Worm (Caenorhabditis elegans) whole organism, L4 larva: Measurements from ENCODE around the gene dyc-1.
A peak's percentile ranks its signal among the peaks of the same experiment; 100 is the strongest.

Source experiments
- F44E2.7 ChIP-seq: fragments of 200-800 bp; sonication (Bioruptor generic); IDR thresholded peaks from 2 replicates; pipeline ENCODE4 v2.1.2; 2022; ENCODE audit warnings: missing genetic modification characterization, missing compliant biosample characterization
- R02D3.7 ChIP-seq: fragments of 150-350 bp; sonication (generic microtip); optimal IDR thresholded peaks from 3 replicates; lab custom pipeline; 2014; ENCODE audit warnings: missing biosample characterization, missing genetic modification characterization
- T20F7.1 ChIP-seq: fragments of 200-800 bp; sonication (Bioruptor generic); optimal IDR thresholded peaks from 2 replicates; lab custom pipeline; 2018; ENCODE audit warnings: mild to moderate bottlenecking, missing genetic modification characterization, missing compliant biosample characterization
- Y105C5A.15 ChIP-seq: fragments of 200-800 bp; sonication (Bioruptor generic); IDR thresholded peaks from 2 replicates; pipeline ENCODE4 v1.3.6; 2022; ENCODE audit warnings: missing genetic modification characterization, missing compliant biosample characterization
- Y5F2A.4 ChIP-seq: fragments of 200-800 bp; sonication (Bioruptor generic); optimal IDR thresholded peaks from 2 replicates; lab custom pipeline; 2018; ENCODE audit warnings: mild to moderate bottlenecking, missing genetic modification characterization, missing compliant biosample characterization
- Y75B8A.6 ChIP-seq: fragments of 200-800 bp; sonication (Bioruptor generic); IDR thresholded peaks from 2 replicates; pipeline ENCODE4 v1.3.6; 2022; ENCODE audit warnings: missing genetic modification reagents, missing genetic modification characterization, missing compliant biosample characterization
- aha-1 ChIP-seq: fragments of 150-350 bp; peaks from one replicate; lab custom pipeline; 2014; ENCODE audit warnings: missing biosample characterization, missing genetic modification characterization
- aly-2 ChIP-seq: sonication (generic microtip); optimal IDR thresholded peaks from 2 replicates; lab custom pipeline; 2018; ENCODE audit warnings: missing biosample characterization, missing genetic modification characterization
- ceh-20 ChIP-seq: fragments of 200-800 bp; sonication (Bioruptor generic); IDR thresholded peaks from 2 replicates; pipeline ENCODE4 v1.3.6; 2022; ENCODE audit warnings: missing genetic modification reagents, missing genetic modification characterization, missing compliant biosample characterization
- ceh-28 ChIP-seq: fragments of 150-350 bp; optimal IDR thresholded peaks from 2 replicates; lab custom pipeline; 2014; ENCODE audit warnings: missing biosample characterization, missing genetic modification reagents, missing genetic modification characterization
- ceh-32 ChIP-seq: sonication (generic microtip); optimal IDR thresholded peaks from 2 replicates; lab custom pipeline; 2016; ENCODE audit warnings: mild to moderate bottlenecking, missing genetic modification characterization, missing compliant biosample characterization; ENCODE audit not compliant: poor library complexity
- ceh-62 ChIP-seq: sonication (generic microtip); optimal IDR thresholded peaks from 2 replicates; lab custom pipeline; 2017; ENCODE audit warnings: missing biosample characterization, missing genetic modification characterization
- ceh-82 ChIP-seq: sonication (generic microtip); optimal IDR thresholded peaks from 2 replicates; lab custom pipeline; 2017; ENCODE audit warnings: missing biosample characterization, missing genetic modification characterization
- cey-2 ChIP-seq: sonication (generic microtip); optimal IDR thresholded peaks from 3 replicates; lab custom pipeline; 2017; ENCODE audit warnings: missing genetic modification characterization, mild to moderate bottlenecking, missing compliant biosample characterization, antibody characterized with exemption, borderline replicate concordance; ENCODE audit not compliant: insufficient read depth
- ctbp-1 ChIP-seq: fragments of 200-800 bp; sonication (Bioruptor generic); IDR thresholded peaks from 2 replicates; pipeline ENCODE4 v1.3.6; 2022; ENCODE audit warnings: missing genetic modification reagents, missing genetic modification characterization, missing compliant biosample characterization
- daf-12 ChIP-seq: fragments of 150-350 bp; optimal IDR thresholded peaks from 2 replicates; lab custom pipeline; 2014; ENCODE audit warnings: missing biosample characterization, missing genetic modification reagents, missing genetic modification characterization
- daf-16 ChIP-seq, 3 experiments: sonication (generic microtip); optimal IDR thresholded peaks; 2 replicates each; lab custom pipeline; 2016 to 2017; ENCODE audit warnings: missing genetic modification characterization in 3 of 3, missing genetic modification reagents in 3 of 3, mild to moderate bottlenecking in 2 of 3, missing compliant biosample characterization in 2 of 3, missing biosample characterization in 1 of 3, moderate library complexity in 1 of 3
- dmd-8 ChIP-seq: fragments of 200-800 bp; sonication (Bioruptor generic); IDR thresholded peaks from 2 replicates; pipeline ENCODE4 v1.3.6; 2022; ENCODE audit warnings: missing genetic modification characterization, missing compliant biosample characterization
- dve-1 ChIP-seq: sonication (generic microtip); optimal IDR thresholded peaks from 2 replicates; lab custom pipeline; 2017; ENCODE audit warnings: antibody characterized with exemption, mild to moderate bottlenecking, missing genetic modification characterization, missing compliant biosample characterization; ENCODE audit not compliant: insufficient read depth
- fkh-10 ChIP-seq: fragments of 150-350 bp; optimal IDR thresholded peaks from 2 replicates; lab custom pipeline; 2014; ENCODE audit warnings: missing biosample characterization, missing genetic modification reagents, missing genetic modification characterization
- hif-1 ChIP-seq, 2 experiments: sonication (generic microtip); optimal IDR thresholded peaks; 2 replicates each; lab custom pipeline; 2016 to 2017; ENCODE audit warnings: missing compliant biosample characterization in 2 of 2, missing genetic modification characterization in 2 of 2, missing genetic modification reagents in 2 of 2, missing genotype in 2 of 2, mild to moderate bottlenecking in 1 of 2
- hmg-1.1 ChIP-seq: fragments of 200-800 bp; sonication (Bioruptor generic); IDR thresholded peaks from 2 replicates; pipeline ENCODE4 v1.3.6; 2022; ENCODE audit warnings: missing genetic modification reagents, missing genetic modification characterization, missing compliant biosample characterization
- lim-7 ChIP-seq: fragments of 200-800 bp; sonication (Bioruptor generic); IDR thresholded peaks from 2 replicates; pipeline ENCODE4 v1.3.6; 2022; ENCODE audit warnings: missing genetic modification characterization, missing compliant biosample characterization
- lin-1 ChIP-seq: fragments of 200-800 bp; sonication (Bioruptor generic); IDR thresholded peaks from 2 replicates; pipeline ENCODE4 v1.3.6; 2022; ENCODE audit warnings: missing genetic modification reagents, missing genetic modification characterization, missing compliant biosample characterization
- lin-15B ChIP-seq: fragments of 150-350 bp; sonication (generic microtip); optimal IDR thresholded peaks from 3 replicates; lab custom pipeline; 2014; ENCODE audit warnings: missing biosample characterization, missing genetic modification characterization
- lir-3 ChIP-seq: sonication (generic microtip); optimal IDR thresholded peaks from 2 replicates; lab custom pipeline; 2016; ENCODE audit warnings: mild to moderate bottlenecking, missing genetic modification characterization, missing compliant biosample characterization
- lsy-2 ChIP-seq, 2 experiments: fragments of 150-350 bp in 1 of 2; sonication (generic microtip) in 1 of 2; optimal IDR thresholded peaks; 2 replicates each; lab custom pipeline; 2014 to 2017; ENCODE audit warnings: missing biosample characterization in 2 of 2, missing genetic modification characterization in 2 of 2
- madf-5 ChIP-seq, 2 experiments: fragments of 200-800 bp; sonication (Bioruptor generic); IDR thresholded peaks; 2 replicates each; pipeline ENCODE4 v1.3.6; 2022; ENCODE audit warnings: missing compliant biosample characterization in 2 of 2, missing genetic modification characterization in 2 of 2
- madf-9 ChIP-seq: fragments of 200-800 bp; sonication (Bioruptor generic); conservative IDR thresholded peaks from 2 replicates; pipeline ENCODE4 v1.3.6; 2022; ENCODE audit warnings: missing genetic modification reagents, missing genetic modification characterization, missing compliant biosample characterization
- mdl-1 ChIP-seq, 2 experiments: fragments of 150-350 bp in 1 of 2; sonication (generic microtip) in 1 of 2; optimal IDR thresholded peaks; 2 replicates each; lab custom pipeline; 2014 to 2017; ENCODE audit warnings: missing biosample characterization in 2 of 2, missing genetic modification characterization in 2 of 2
- mes-2 ChIP-seq: sonication (generic microtip); optimal IDR thresholded peaks from 2 replicates; lab custom pipeline; 2016; ENCODE audit warnings: missing genotype, mild to moderate bottlenecking, missing genetic modification characterization, missing compliant biosample characterization; ENCODE audit not compliant: poor library complexity, severe bottlenecking
- mxl-3 ChIP-seq: fragments of 200-800 bp; sonication (Bioruptor generic); optimal IDR thresholded peaks from 2 replicates; lab custom pipeline; 2018; ENCODE audit warnings: mild to moderate bottlenecking, missing genetic modification characterization, missing compliant biosample characterization
- nhr-10 ChIP-seq: fragments of 150-350 bp; optimal IDR thresholded peaks from 2 replicates; lab custom pipeline; 2014; ENCODE audit warnings: missing biosample characterization, missing genetic modification characterization
- nhr-102 ChIP-seq: sonication (generic microtip); optimal IDR thresholded peaks from 2 replicates; lab custom pipeline; 2016; ENCODE audit warnings: mild to moderate bottlenecking, missing genetic modification characterization, moderate library complexity, missing compliant biosample characterization
- nhr-11 ChIP-seq: fragments of 150-350 bp; optimal IDR thresholded peaks from 2 replicates; lab custom pipeline; 2014; ENCODE audit warnings: missing biosample characterization, missing genetic modification characterization
- nhr-237 ChIP-seq: sonication (generic microtip); optimal IDR thresholded peaks from 2 replicates; lab custom pipeline; 2017; ENCODE audit warnings: missing biosample characterization, missing genetic modification characterization
- nhr-25 ChIP-seq: sonication (generic microtip); optimal IDR thresholded peaks from 2 replicates; lab custom pipeline; 2017; ENCODE audit warnings: missing genetic modification characterization, mild to moderate bottlenecking, missing compliant biosample characterization, antibody characterized with exemption, moderate library complexity, borderline replicate concordance; ENCODE audit not compliant: insufficient read depth
- nhr-42 ChIP-seq: fragments of 200-800 bp; sonication (Bioruptor generic); IDR thresholded peaks from 2 replicates; pipeline ENCODE4 v1.3.6; 2022; ENCODE audit warnings: missing genetic modification characterization, missing compliant biosample characterization
- nhr-48 ChIP-seq: sonication (generic microtip); optimal IDR thresholded peaks from 2 replicates; lab custom pipeline; 2016; ENCODE audit warnings: mild to moderate bottlenecking, missing genetic modification characterization, missing compliant biosample characterization
- nhr-76 ChIP-seq: fragments of 150-350 bp; optimal IDR thresholded peaks from 2 replicates; lab custom pipeline; 2014; ENCODE audit warnings: missing biosample characterization, missing genetic modification characterization
- pha-4 ChIP-seq, 2 experiments: fragments of 150-350 bp in 1 of 2; fragments of 200-800 bp in 1 of 2; sonication (Bioruptor generic) in 1 of 2; IDR thresholded peaks in 1 of 2; optimal IDR thresholded peaks in 1 of 2; 2 replicates each; pipeline versions ENCODE4 v1.3.6 to Lab custom; 2014 to 2022; ENCODE audit warnings: missing genetic modification characterization in 2 of 2, missing genetic modification reagents in 2 of 2, missing biosample characterization in 1 of 2, missing compliant biosample characterization in 1 of 2
- rbr-2 ChIP-seq: sonication (generic microtip); optimal IDR thresholded peaks from 2 replicates; lab custom pipeline; 2016; ENCODE audit warnings: missing genotype, missing genetic modification characterization, missing compliant biosample characterization
- spr-1 ChIP-seq: sonication (generic microtip); optimal IDR thresholded peaks from 2 replicates; lab custom pipeline; 2016; ENCODE audit warnings: mild to moderate bottlenecking, missing genetic modification characterization, missing compliant biosample characterization
- tra-1 ChIP-seq: fragments of 200-800 bp; sonication (Bioruptor generic); IDR thresholded peaks from 2 replicates; pipeline ENCODE4 v1.3.6; 2022; ENCODE audit warnings: missing genetic modification reagents, missing genetic modification characterization, missing compliant biosample characterization
- unc-62 ChIP-seq, 3 experiments: fragments of 150-350 bp in 1 of 3; sonication (generic microtip); optimal IDR thresholded peaks in 2 of 3; peaks in 1 of 3; 1 replicate in 1 of 3; 2 replicates in 2 of 3; lab custom pipeline; 2014 to 2017; ENCODE audit warnings: missing biosample characterization in 3 of 3, missing genetic modification characterization in 3 of 3, missing genetic modification reagents in 3 of 3, missing genotype in 1 of 3
- zfp-3 ChIP-seq: fragments of 200-800 bp; sonication (Bioruptor generic); conservative IDR thresholded peaks from 2 replicates; pipeline ENCODE4 v1.3.6; 2022; ENCODE audit warnings: missing genetic modification reagents, missing genetic modification characterization, missing compliant biosample characterization
- ztf-11 ChIP-seq: fragments of 150-350 bp; optimal IDR thresholded peaks from 2 replicates; lab custom pipeline; 2014; ENCODE audit warnings: missing biosample characterization, missing genetic modification characterization
- ztf-7 ChIP-seq: fragments of 150-350 bp; optimal IDR thresholded peaks from 2 replicates; lab custom pipeline; 2014; ENCODE audit warnings: missing biosample characterization, missing genetic modification characterization

Gene dyc-1

DNA sequence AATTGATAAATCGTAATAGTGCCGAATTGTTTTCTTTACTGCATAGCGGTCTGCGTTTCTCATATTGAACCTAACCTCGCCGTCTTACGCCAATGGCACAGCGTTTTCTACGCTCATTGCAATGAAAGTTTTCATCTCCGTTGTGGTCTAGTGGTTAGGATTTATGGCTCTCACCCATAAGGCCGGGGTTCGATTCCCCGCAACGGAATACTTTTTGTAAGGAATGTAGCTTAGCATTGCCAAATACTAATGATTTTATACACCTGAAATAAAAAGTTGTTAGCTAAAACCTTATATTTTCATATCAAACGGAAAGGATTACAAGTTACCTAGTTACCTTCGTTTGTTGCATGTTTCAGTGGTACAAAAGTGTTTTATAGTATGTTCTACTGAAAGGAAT, 33.5 kb upstream of the dyc-1 start (continued):
- TF ChIP-seq daf-16 (GFP tag; optimal IDR thresholded peaks at IDR 0.05; lab: Kevin White, UChicago) = peak; percentile 66 to 73
- peak; percentile 73 for TF ChIP-seq daf-16 (tag; optimal IDR thresholded peaks at IDR 0.05; lab: Kevin White, UChicago)
- peak; percentile 84 for TF ChIP-seq ceh-20 (GFP tag; lab: Robert Waterston, UW)
- peak; percentile 79 for TF ChIP-seq nhr-11
- TF ChIP-seq nhr-237 = no peak
- TF ChIP-seq nhr-48 (tag; lab: Kevin White, UChicago) = peak; percentile 65
- TF ChIP-seq nhr-42 = peak; percentile 73
- TF ChIP-seq hmg-1.1 (GFP tag; lab: Robert Waterston, UW) = peak; percentile 96
- peak; percentile 71 for TF ChIP-seq zfp-3 (GFP tag; lab: Robert Waterston, UW)
- TF ChIP-seq R02D3.7 (tag; lab: Kevin White, UChicago) = no peak
- TF ChIP-seq aly-2 (tag; lab: Kevin White, UChicago) = no peak
- peak; percentile 91 for TF ChIP-seq dmd-8 (GFP tag; lab: Robert Waterston, UW)
- peak; percentile 3 for TF ChIP-seq nhr-25 (tag; lab: Kevin White, UChicago)
- TF ChIP-seq aha-1 (tag; lab: Kevin White, UChicago) = peak; percentile 90
- TF ChIP-seq Y5F2A.4 = peak; percentile 68
- TF ChIP-seq mdl-1 (tag; optimal IDR thresholded peaks at IDR 0.05; lab: Kevin White, UChicago) = peak in 1 of 2 experiments; percentile 48
- TF ChIP-seq fkh-10 = peak; percentile 53
- peak in 1 of 2 experiments; percentile 59 for TF ChIP-seq hif-1 (tag; optimal IDR thresholded peaks at IDR 0.05; lab: Kevin White, UChicago)
- TF ChIP-seq tra-1 (GFP tag; lab: Robert Waterston, UW) = peak; percentile 69
- no peak for TF ChIP-seq nhr-76
- TF ChIP-seq lin-15B = no peak
- peak; percentile 87; the same call in 1 of the 2 replicates for TF ChIP-seq F44E2.7 (GFP tag; lab: Robert Waterston, UW)
- peak in 1 of 2 experiments; percentile 92 for TF ChIP-seq unc-62 (GFP tag; optimal IDR thresholded peaks at IDR 0.05 in 1 of 2; lab: Kevin White, UChicago)
- TF ChIP-seq unc-62 (tag; optimal IDR thresholded peaks at IDR 0.05; lab: Kevin White, UChicago) = no peak
- TF ChIP-seq lsy-2 (tag; optimal IDR thresholded peaks at IDR 0.05; lab: Kevin White, UChicago) = peak in 1 of 2 experiments; percentile 56
- TF ChIP-seq madf-5 (GFP tag; IDR thresholded peaks at IDR 0.05; lab: Robert Waterston, UW) = peak; percentile 75 to 80; a peak in 2 of 4 replicates
- no peak; the same call in none of the 2 replicates for TF ChIP-seq lim-7 (GFP tag; lab: Robert Waterston, UW)
- peak; percentile 88 for TF ChIP-seq pha-4 (GFP tag; IDR thresholded peaks at IDR 0.05; lab: Robert Waterston, UW)
- peak; percentile 42 for TF ChIP-seq pha-4 (tag; optimal IDR thresholded peaks at IDR 0.05; lab: Kevin White, UChicago)
- peak; percentile 41 for TF ChIP-seq mxl-3
- TF ChIP-seq T20F7.1 (GFP tag; lab: Kevin White, UChicago) = peak; percentile 58
- peak; percentile 82 for TF ChIP-seq ztf-7 (tag; lab: Kevin White, UChicago)
- TF ChIP-seq ztf-11 (tag; lab: Kevin White, UChicago) = no peak
- no peak for TF ChIP-seq ceh-82
- no peak for TF ChIP-seq daf-12 (tag; lab: Kevin White, UChicago)
- no peak for TF ChIP-seq ceh-62
- peak; percentile 85 for TF ChIP-seq mes-2
- TF ChIP-seq nhr-10 (tag; lab: Kevin White, UChicago) = no peak
- peak; percentile 80 for TF ChIP-seq lin-1 (GFP tag; lab: Robert Waterston, UW)
- TF ChIP-seq ctbp-1 = peak; percentile 90
- no peak for TF ChIP-seq cey-2 (tag; lab: Kevin White, UChicago)
- TF ChIP-seq Y75B8A.6 (GFP tag; lab: Robert Waterston, UW) = 0 out of 2 replicates have a peak, but pooled peaks have one; percentile 52
- peak; percentile 84 for TF ChIP-seq nhr-102 (tag; lab: Kevin White, UChicago)
- no peak for TF ChIP-seq ceh-28
- TF ChIP-seq lir-3 (tag; lab: Kevin White, UChicago) = peak; percentile 78
- TF ChIP-seq Y105C5A.15 = peak; percentile 82
- TF ChIP-seq spr-1 (tag; lab: Kevin White, UChicago) = peak; percentile 80
- peak; percentile 36; the same call in 1 of the 2 replicates for TF ChIP-seq madf-9 (GFP tag; lab: Robert Waterston, UW)
- TF ChIP-seq dve-1 (tag; lab: Kevin White, UChicago) = peak; percentile 77
- peak; percentile 72 for TF ChIP-seq rbr-2
- TF ChIP-seq ceh-32 = peak; percentile 18
